Worm (Caenorhabditis elegans): Measurements from ENCODE around the gene cogc-2.

Gene cogc-2

ce11 chrIV:7010195-7010594 lies 29.2 kb downstream of the cogc-2 start:
- TF ChIP-seq ref-1 (GFP tag; conservative IDR thresholded peaks at IDR 0.05) (no peak), ztf-29 (GFP tag; IDR thresholded peaks at IDR 0.05) (no peak), med-1 (GFP tag; optimal IDR thresholded peaks at IDR 0.05; ENCODE audit: insufficient read depth) (no peak), flt-1 (GFP tag; IDR thresholded peaks at IDR 0.05) (no peak)

DNA sequence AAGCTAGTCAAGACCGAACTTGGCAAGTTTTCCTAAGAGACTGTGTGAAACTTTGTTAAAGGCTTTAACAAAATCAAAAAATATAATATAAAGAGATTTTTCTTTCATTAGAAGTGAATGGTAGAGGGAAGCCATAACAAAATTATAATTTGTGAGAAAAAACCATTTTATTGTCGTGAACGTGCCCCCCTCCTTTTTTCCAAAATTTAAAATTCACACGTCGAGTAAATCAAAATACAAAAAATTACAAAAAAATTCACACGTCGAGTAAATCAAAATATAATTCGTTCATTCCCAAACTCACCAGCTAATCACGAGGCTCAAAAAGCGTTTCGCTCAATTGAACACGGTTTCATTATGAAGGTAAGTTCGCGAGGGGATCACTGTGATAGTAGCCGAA lies 29.8 kb downstream of the cogc-2 start, which contains the start of gene C25A8.2:
C25A8.2 (plus strand) TSS at position 301 of the 400 bp plus-strand sequence.
- no peak for TF ChIP-seq T22C8.4 (GFP tag; IDR thresholded peaks at IDR 0.05)
- no peak for TF ChIP-seq ztf-29 (GFP tag; IDR thresholded peaks at IDR 0.05)

- TF ChIP-seq cog-1 (tag; optimal IDR thresholded peaks at IDR 0.05) (no peak), T22C8.4 (GFP tag; IDR thresholded peaks at IDR 0.05) (no peak), ztf-23 (GFP tag; IDR thresholded peaks at IDR 0.05) (no peak), tab-1 (GFP tag; IDR thresholded peaks at IDR 0.05) (no peak), klf-2 (GFP tag; conservative IDR thresholded peaks at IDR 0.05) (no peak), med-1 (GFP tag; optimal IDR thresholded peaks at IDR 0.05; ENCODE audit: insufficient read depth) (no peak), ref-1 (GFP tag; conservative IDR thresholded peaks at IDR 0.05) (no peak), flt-1 (GFP tag; IDR thresholded peaks at IDR 0.05) (no peak), ztf-29 (GFP tag; IDR thresholded peaks at IDR 0.05) (no peak)
These were observed 36.1 kb downstream of the cogc-2 start, which contains the start of gene cht-3 for ce11 chrIV:7003323-7003722. Gene cht-3, plus strand, starts transcription at chrIV:7003623.

DNA sequence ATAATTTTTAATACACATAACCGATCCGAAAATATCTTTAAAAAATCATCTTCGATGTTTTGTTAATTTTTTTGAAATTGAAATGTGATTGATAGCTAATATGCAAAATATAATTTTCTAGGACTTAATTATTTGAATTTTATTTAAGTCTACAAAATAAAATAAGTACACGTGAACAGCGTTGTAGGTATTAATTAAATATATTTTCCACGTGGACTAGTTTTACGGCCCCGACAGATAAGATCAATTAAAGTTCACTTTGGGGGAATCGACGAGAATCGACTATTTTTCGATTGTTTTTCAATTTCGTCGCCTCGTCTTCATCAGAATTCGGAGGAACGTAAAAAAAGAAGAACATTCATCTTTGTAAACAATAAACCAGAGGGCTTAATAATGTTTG lies 40.2 kb downstream of the cogc-2 start, which contains the start of gene C25A8.5:
C25A8.5 (plus strand) TSS at position 301 of the 400 bp plus-strand sequence.
- no peak for TF ChIP-seq klf-2 (GFP tag; conservative IDR thresholded peaks at IDR 0.05)
- no peak for TF ChIP-seq T22C8.4 (GFP tag; IDR thresholded peaks at IDR 0.05)
- no peak for TF ChIP-seq med-1 (GFP tag; optimal IDR thresholded peaks at IDR 0.05; ENCODE audit: insufficient read depth)
- TF ChIP-seq flt-1 (GFP tag; IDR thresholded peaks at IDR 0.05), result no peak
- TF ChIP-seq ztf-29 (GFP tag; IDR thresholded peaks at IDR 0.05), result no peak
- no peak for TF ChIP-seq cog-1 (tag; optimal IDR thresholded peaks at IDR 0.05)

DNA sequence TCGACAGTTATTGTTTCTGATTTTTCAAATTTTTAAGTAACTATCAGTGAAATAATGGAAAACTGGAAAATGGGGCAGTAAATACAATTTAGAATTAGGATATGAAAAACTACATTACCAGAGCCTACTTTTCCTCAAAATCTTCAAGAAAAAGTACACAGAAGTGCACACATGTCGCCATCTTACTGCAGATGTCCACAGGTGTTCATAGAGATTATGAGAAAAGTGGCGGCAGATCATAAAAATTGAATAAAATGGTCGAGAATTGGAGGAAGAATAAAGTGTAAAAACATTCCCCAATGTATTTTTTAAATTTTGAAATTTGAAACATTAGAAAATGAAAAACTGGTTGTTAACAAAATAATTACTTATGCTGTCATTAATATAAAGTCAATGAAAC lies 41.5 kb downstream of the cogc-2 start:
- TF ChIP-seq ztf-29 (GFP tag; IDR thresholded peaks at IDR 0.05) (no peak), ref-1 (GFP tag; conservative IDR thresholded peaks at IDR 0.05) (no peak)

DNA sequence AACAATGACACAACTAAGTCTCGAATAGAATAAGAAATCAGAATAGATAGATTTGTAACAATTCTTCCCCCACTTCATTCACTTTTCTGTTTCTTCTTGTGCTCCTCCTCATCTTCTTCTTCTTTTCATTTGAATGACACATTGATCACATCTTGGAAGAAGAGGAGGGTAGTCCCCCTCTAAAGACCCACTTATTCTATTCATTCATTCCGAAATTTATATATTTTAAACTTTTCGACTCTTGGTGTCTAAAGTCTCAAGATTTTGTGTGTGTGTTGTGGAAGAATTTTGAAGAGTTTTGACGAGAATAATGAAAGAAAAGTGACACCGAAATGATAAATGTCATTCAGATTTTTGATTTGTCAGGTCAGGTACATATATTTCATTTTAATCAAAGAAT lies 48.3 kb downstream of the cogc-2 start:
- TF ChIP-seq ztf-23 (GFP tag; IDR thresholded peaks at IDR 0.05) (no peak), ztf-29 (GFP tag; IDR thresholded peaks at IDR 0.05) (no peak), ref-1 (GFP tag; conservative IDR thresholded peaks at IDR 0.05) (no peak)
